Fruit fly (Drosophila melanogaster) whole organism, embryonic: ENCODE results near the gene CRAT.

Experiments
- CG10366 ChIP-seq: fragments of 200-800 bp; sonication (Bioruptor generic); IDR thresholded peaks from 2 replicates; pipeline ENCODE4 v1.3.6; 2022; ENCODE audit warnings: missing biosample characterization, missing genetic modification characterization
- CG10431 ChIP-seq: fragments of 200-800 bp; sonication (Bioruptor generic); optimal IDR thresholded peaks from 3 replicates; lab custom pipeline; 2018; ENCODE audit warnings: missing biosample characterization, mild to moderate bottlenecking, missing genetic modification characterization
- CG11085 ChIP-seq: fragments of 200-800 bp; sonication (Bioruptor generic); IDR thresholded peaks from 2 replicates; pipeline ENCODE4 v1.3.6; 2022; ENCODE audit warnings: missing biosample characterization, missing genetic modification characterization
- CG11504 ChIP-seq: fragments of 200-800 bp; sonication (Bioruptor generic); optimal IDR thresholded peaks from 3 replicates; lab custom pipeline; 2019; ENCODE audit warnings: missing biosample characterization, mild to moderate bottlenecking, missing genetic modification characterization, moderate library complexity
- CG11695 ChIP-seq: fragments of 200-800 bp; sonication (Bioruptor generic); IDR thresholded peaks from 3 replicates; pipeline ENCODE4 v1.3.6; 2022; ENCODE audit warnings: missing biosample characterization, missing genetic modification characterization
- CG11696 ChIP-seq: fragments of 200-800 bp; sonication (Bioruptor generic); IDR thresholded peaks from 2 replicates; pipeline ENCODE4 v1.3.6; 2022; ENCODE audit warnings: missing biosample characterization, missing genetic modification characterization
- CG14965 ChIP-seq: fragments of 200-800 bp; sonication (Bioruptor generic); optimal IDR thresholded peaks from 2 replicates; lab custom pipeline; 2016; ENCODE audit warnings: missing biosample characterization, missing genetic modification characterization, borderline replicate concordance
- CG15479 ChIP-seq: fragments of 200-800 bp; sonication (Bioruptor generic); optimal IDR thresholded peaks from 3 replicates; lab custom pipeline; 2019; ENCODE audit warnings: missing biosample characterization, mild to moderate bottlenecking, missing genetic modification characterization, moderate library complexity
- CG1792 ChIP-seq: fragments of 200-800 bp; sonication (Bioruptor generic); optimal IDR thresholded peaks from 2 replicates; lab custom pipeline; 2016; ENCODE audit warnings: missing biosample characterization, missing genetic modification characterization
- CG18011 ChIP-seq: fragments of 200-800 bp; sonication (Bioruptor generic); optimal IDR thresholded peaks from 2 replicates; lab custom pipeline; 2017; ENCODE audit warnings: missing biosample characterization, missing genetic modification characterization, mild to moderate bottlenecking, moderate library complexity, missing genotype
- CG30020 ChIP-seq: fragments of 200-800 bp; optimal IDR thresholded peaks from 2 replicates; lab custom pipeline; 2019; ENCODE audit warnings: missing biosample characterization, mild to moderate bottlenecking, missing genetic modification characterization, moderate library complexity
- CG31224 ChIP-seq: fragments of 200-800 bp; sonication (Bioruptor generic); IDR thresholded peaks from 2 replicates; pipeline ENCODE4 v1.3.6; 2022; ENCODE audit warnings: missing biosample characterization, missing genetic modification characterization
- CG3407 ChIP-seq: fragments of 200-800 bp; sonication (Bioruptor generic); optimal IDR thresholded peaks from 2 replicates; lab custom pipeline; 2018; ENCODE audit warnings: missing biosample characterization, mild to moderate bottlenecking, missing genetic modification characterization
- CG34376 ChIP-seq: fragments of 200-800 bp; sonication (Bioruptor generic); optimal IDR thresholded peaks from 2 replicates; lab custom pipeline; 2018; ENCODE audit warnings: missing biosample characterization, mild to moderate bottlenecking, missing genetic modification characterization
- CG3838 ChIP-seq: fragments of 200-800 bp; sonication (Bioruptor generic); optimal IDR thresholded peaks from 3 replicates; lab custom pipeline; 2016; ENCODE audit warnings: missing biosample characterization, missing genetic modification characterization
- CG4360 ChIP-seq: fragments of 200-800 bp; sonication (Bioruptor generic); IDR thresholded peaks from 2 replicates; pipeline ENCODE4 v1.3.6; 2022; ENCODE audit warnings: missing biosample characterization, missing genetic modification characterization
- CG43689 ChIP-seq: fragments of 200-800 bp; sonication (Bioruptor generic); IDR thresholded peaks from 2 replicates; pipeline ENCODE4 v1.3.6; 2022; ENCODE audit warnings: missing biosample characterization, missing genetic modification characterization
- CG4424 ChIP-seq: fragments of 200-800 bp; sonication (Bioruptor generic); optimal IDR thresholded peaks from 3 replicates; lab custom pipeline; 2016; ENCODE audit warnings: missing biosample characterization, missing genetic modification characterization
- CG4730 ChIP-seq: fragments of 200-800 bp; sonication (Bioruptor generic); IDR thresholded peaks from 2 replicates; pipeline ENCODE4 v1.3.6; 2022; ENCODE audit warnings: missing biosample characterization, missing genetic modification characterization
- CG4820 ChIP-seq: fragments of 200-800 bp; sonication (Bioruptor generic); optimal IDR thresholded peaks from 3 replicates; lab custom pipeline; 2016; ENCODE audit warnings: missing biosample characterization, missing genetic modification characterization
- CG7372 ChIP-seq: fragments of 200-800 bp; sonication (Bioruptor generic); IDR thresholded peaks from 2 replicates; pipeline ENCODE4 v1.3.6; 2022; ENCODE audit warnings: missing biosample characterization, missing genetic modification characterization
- CG7745 ChIP-seq: fragments of 200-800 bp; sonication (Bioruptor generic); optimal IDR thresholded peaks from 2 replicates; lab custom pipeline; 2018; ENCODE audit warnings: missing biosample characterization, mild to moderate bottlenecking, missing genetic modification characterization, moderate library complexity
- CG7928 ChIP-seq: fragments of 200-800 bp; sonication (Bioruptor generic); optimal IDR thresholded peaks from 2 replicates; lab custom pipeline; 2017; ENCODE audit warnings: missing biosample characterization, mild to moderate bottlenecking, missing genetic modification characterization
- CG7987 ChIP-seq: fragments of 200-800 bp; sonication (Bioruptor generic); optimal IDR thresholded peaks from 2 replicates; lab custom pipeline; 2018; ENCODE audit warnings: missing biosample characterization, mild to moderate bottlenecking, missing genetic modification characterization, moderate library complexity
- HmgZ ChIP-seq: fragments of 200-800 bp; sonication (Bioruptor generic); optimal IDR thresholded peaks from 2 replicates; lab custom pipeline; 2018; ENCODE audit warnings: missing biosample characterization, mild to moderate bottlenecking, missing genetic modification characterization
- Hr3 ChIP-seq: fragments of 200-800 bp; sonication (Bioruptor generic); optimal IDR thresholded peaks from 3 replicates; lab custom pipeline; 2016; ENCODE audit warnings: missing biosample characterization, missing genetic modification characterization
- Hr51 ChIP-seq, 2 experiments: fragments of 200-800 bp; sonication (Bioruptor generic); optimal IDR thresholded peaks; 2 replicates in 1 of 2; 3 replicates in 1 of 2; lab custom pipeline; 2016 to 2018; ENCODE audit warnings: missing biosample characterization in 2 of 2, missing genetic modification characterization in 2 of 2, mild to moderate bottlenecking in 1 of 2, moderate library complexity in 1 of 2
- Kr ChIP-seq: fragments of 200-800 bp; sonication (Bioruptor generic); optimal IDR thresholded peaks from 2 replicates; lab custom pipeline; 2017; ENCODE audit warnings: missing biosample characterization, mild to moderate bottlenecking, missing genetic modification characterization
- Mrtf ChIP-seq: fragments of 200-800 bp; sonication (Bioruptor generic); IDR thresholded peaks from 3 replicates; pipeline ENCODE4 v1.3.6; 2022; ENCODE audit warnings: missing biosample characterization, missing genetic modification characterization
- Nf-YA ChIP-seq: fragments of 200-800 bp; sonication (Bioruptor generic); IDR thresholded peaks from 2 replicates; pipeline ENCODE4 v1.3.6; 2022; ENCODE audit warnings: missing biosample characterization, missing genetic modification characterization
- Ptx1 ChIP-seq: fragments of 200-800 bp; sonication (Bioruptor generic); IDR thresholded peaks from 2 replicates; pipeline ENCODE4 v1.3.6; 2022; ENCODE audit warnings: missing biosample characterization, missing genetic modification characterization
- Scr ChIP-seq: fragments of 200-800 bp; sonication (Bioruptor generic); IDR thresholded peaks from 2 replicates; pipeline ENCODE4 v1.3.6; 2022; ENCODE audit warnings: missing biosample characterization, missing genetic modification characterization; ENCODE audit not compliant: partially characterized antibody
- Taf1 ChIP-seq: fragments of 200-800 bp; sonication (Bioruptor generic); IDR thresholded peaks from 2 replicates; pipeline ENCODE4 v1.3.6; 2022; ENCODE audit warnings: missing biosample characterization, missing genetic modification characterization
- Tbp ChIP-seq: fragments of >200 bp; optimal IDR thresholded peaks from 2 replicates; lab custom pipeline; 2018; ENCODE audit warnings: missing biosample characterization, missing genetic modification characterization
- YL-1 ChIP-seq: fragments of 200-800 bp; sonication (Bioruptor generic); optimal IDR thresholded peaks from 3 replicates; lab custom pipeline; 2017; ENCODE audit warnings: missing biosample characterization, mild to moderate bottlenecking, missing genetic modification characterization
- ash1 ChIP-seq: fragments of 200-800 bp; sonication (Bioruptor generic); optimal IDR thresholded peaks from 2 replicates; lab custom pipeline; 2018; ENCODE audit warnings: missing biosample characterization, mild to moderate bottlenecking, missing genetic modification characterization
- bab2 ChIP-seq: fragments of 200-800 bp; sonication (Bioruptor generic); optimal IDR thresholded peaks from 2 replicates; lab custom pipeline; 2016; ENCODE audit warnings: missing biosample characterization, missing genetic modification characterization
- cato ChIP-seq: fragments of 200-800 bp; sonication (Bioruptor generic); optimal IDR thresholded peaks from 2 replicates; lab custom pipeline; 2016; ENCODE audit warnings: missing biosample characterization, missing genetic modification characterization, borderline replicate concordance
- croc ChIP-seq: fragments of 200-800 bp; sonication (Bioruptor generic); conservative IDR thresholded peaks from 3 replicates; pipeline ENCODE4 v1.3.6; 2022; ENCODE audit warnings: missing biosample characterization, missing genetic modification characterization
- fd102C ChIP-seq: fragments of 200-800 bp; sonication (Bioruptor generic); optimal IDR thresholded peaks from 2 replicates; lab custom pipeline; 2018; ENCODE audit warnings: missing biosample characterization, mild to moderate bottlenecking, missing genetic modification characterization, moderate library complexity
- gce ChIP-seq: fragments of 200-800 bp; sonication (Bioruptor generic); IDR thresholded peaks from 3 replicates; pipeline ENCODE4 v1.3.6; 2022; ENCODE audit warnings: missing biosample characterization, missing genetic modification characterization
- gcm ChIP-seq: fragments of 200-800 bp; sonication (Bioruptor generic); optimal IDR thresholded peaks from 2 replicates; lab custom pipeline; 2019; ENCODE audit warnings: missing biosample characterization, mild to moderate bottlenecking, missing genetic modification characterization, moderate library complexity
- gfzf ChIP-seq: fragments of 200-800 bp; sonication (Bioruptor generic); optimal IDR thresholded peaks from 2 replicates; lab custom pipeline; 2016; ENCODE audit warnings: missing biosample characterization, mild to moderate bottlenecking, missing genetic modification characterization, moderate library complexity
- lbe ChIP-seq: fragments of 200-800 bp; sonication (Bioruptor generic); optimal IDR thresholded peaks from 2 replicates; lab custom pipeline; 2016; ENCODE audit warnings: missing biosample characterization, mild to moderate bottlenecking, missing genetic modification characterization
- nau ChIP-seq: fragments of 200-800 bp; sonication (Bioruptor generic); optimal IDR thresholded peaks from 3 replicates; lab custom pipeline; 2017; ENCODE audit warnings: missing biosample characterization, mild to moderate bottlenecking, missing genetic modification characterization, missing genetic modification reagents
- nmo ChIP-seq: fragments of 200-800 bp; sonication (Bioruptor generic); optimal IDR thresholded peaks from 2 replicates; lab custom pipeline; 2018; ENCODE audit warnings: missing biosample characterization, mild to moderate bottlenecking, missing genetic modification characterization, moderate library complexity
- pfk ChIP-seq: fragments of 200-800 bp; sonication (Bioruptor generic); optimal IDR thresholded peaks from 2 replicates; lab custom pipeline; 2018; ENCODE audit warnings: missing biosample characterization, mild to moderate bottlenecking, missing genetic modification characterization, moderate library complexity
- slp2 ChIP-seq: fragments of 200-800 bp; sonication (Bioruptor generic); optimal IDR thresholded peaks from 2 replicates; lab custom pipeline; 2016; ENCODE audit warnings: missing biosample characterization, missing genetic modification characterization
- sob ChIP-seq: fragments of 200-800 bp; sonication (Bioruptor generic); IDR thresholded peaks from 2 replicates; pipeline ENCODE4 v1.3.6; 2022; ENCODE audit warnings: missing biosample characterization, missing genetic modification characterization
- stwl ChIP-seq: fragments of 200-800 bp; sonication (Bioruptor generic); optimal IDR thresholded peaks from 3 replicates; lab custom pipeline; 2018; ENCODE audit warnings: missing biosample characterization, mild to moderate bottlenecking, missing genetic modification characterization, moderate library complexity
- wek ChIP-seq: fragments of 200-800 bp; sonication (Bioruptor generic); optimal IDR thresholded peaks from 3 replicates; lab custom pipeline; 2018; ENCODE audit warnings: missing biosample characterization, mild to moderate bottlenecking, missing genetic modification characterization, moderate library complexity

The CRAT gene

DNA sequence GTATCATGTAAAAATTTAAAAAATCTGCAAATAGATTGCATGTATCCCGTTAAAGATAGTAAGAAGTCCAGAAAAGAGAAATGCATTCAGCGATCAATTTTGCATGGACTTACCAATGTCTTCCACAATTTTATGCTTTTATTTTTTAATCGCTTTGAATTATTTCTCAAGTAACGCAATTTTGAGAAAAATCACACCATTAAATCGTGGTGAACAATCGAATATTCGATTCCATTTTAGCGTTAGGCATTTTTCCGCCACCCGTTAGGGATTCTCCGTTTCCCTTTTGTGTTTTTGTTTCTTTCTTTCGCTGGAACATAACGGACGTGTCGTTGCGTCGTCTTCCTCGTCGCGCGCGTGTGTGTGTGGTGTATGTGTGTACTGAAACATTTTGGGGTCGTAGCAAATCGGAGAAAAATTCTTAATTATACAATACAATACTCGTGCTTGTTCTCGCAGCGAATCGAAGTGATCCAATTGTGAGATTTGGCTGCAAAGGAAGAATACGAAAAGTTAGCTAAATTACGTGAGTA lies 30.8 kb upstream of the CRAT start, which contains the start of gene gpp (continued):
- TF ChIP-seq CG7987 = peak; percentile 50
- no peak for TF ChIP-seq CG7372 (GFP tag; lab: Robert Waterston, UW)
- no peak for TF ChIP-seq CG11696 (GFP tag; lab: Robert Waterston, UW)
- TF ChIP-seq CG1792 = no peak
- TF ChIP-seq Ptx1 (GFP tag; lab: Robert Waterston, UW) = no peak
- TF ChIP-seq Taf1 (GFP tag; lab: Robert Waterston, UW) = no peak
- peak; percentile 2 for TF ChIP-seq pfk (GFP tag; lab: Kevin White, UChicago)
- TF ChIP-seq cato (GFP tag; lab: Kevin White, UChicago) = no peak
- TF ChIP-seq Scr (GFP tag; lab: Robert Waterston, UW) = no peak
- TF ChIP-seq YL-1 (GFP tag; lab: Kevin White, UChicago) = no peak
- no peak for TF ChIP-seq CG4424 (GFP tag; lab: Kevin White, UChicago)
- no peak for TF ChIP-seq slp2 (GFP tag; lab: Kevin White, UChicago)
- peak; percentile 0 for TF ChIP-seq CG11504 (tag; lab: Kevin White, UChicago)
- no peak for TF ChIP-seq CG14965
- no peak for TF ChIP-seq CG4360
- peak; percentile 5 for TF ChIP-seq CG7745 (tag; lab: Kevin White, UChicago)
- TF ChIP-seq gfzf (GFP tag; lab: Kevin White, UChicago) = peak; percentile 97
- no peak for TF ChIP-seq lbe (GFP tag; lab: Kevin White, UChicago)
- TF ChIP-seq CG43689 (GFP tag; lab: Robert Waterston, UW) = no peak
- no peak for TF ChIP-seq gce (GFP tag; lab: Robert Waterston, UW)
- TF ChIP-seq CG30020 = peak; percentile 0
- TF ChIP-seq Hr51 (GFP tag; optimal IDR thresholded peaks at IDR 0.05; lab: Kevin White, UChicago) = no peak
- no peak for TF ChIP-seq CG11085 (GFP tag; lab: Robert Waterston, UW)
- TF ChIP-seq wek (GFP tag; lab: Kevin White, UChicago) = no peak
- TF ChIP-seq CG3838 = no peak
- no peak for TF ChIP-seq CG18011 (GFP tag; lab: Kevin White, UChicago)
- TF ChIP-seq CG4730 (GFP tag; lab: Robert Waterston, UW) = no peak
- TF ChIP-seq CG10366 (GFP tag; lab: Robert Waterston, UW) = no peak
- peak; percentile 11 for TF ChIP-seq CG15479 (GFP tag; lab: Kevin White, UChicago)
- no peak for TF ChIP-seq bab2 (GFP tag; lab: Kevin White, UChicago)
- TF ChIP-seq Kr (GFP tag; lab: Kevin White, UChicago) = peak; percentile 19
- no peak for TF ChIP-seq fd102C (GFP tag; lab: Kevin White, UChicago)
- no peak for TF ChIP-seq Hr3 (GFP tag; lab: Kevin White, UChicago)
- TF ChIP-seq croc (GFP tag; lab: Robert Waterston, UW) = no peak
- no peak for TF ChIP-seq Tbp (GFP tag; lab: Kevin White, UChicago)
- TF ChIP-seq Nf-YA = no peak
- TF ChIP-seq HmgZ = peak; percentile 32
- no peak for TF ChIP-seq CG11695
- no peak for TF ChIP-seq stwl (tag; lab: Kevin White, UChicago)
- TF ChIP-seq CG34376 (GFP tag; lab: Kevin White, UChicago) = peak; percentile 39
- TF ChIP-seq ash1 (GFP tag; lab: Kevin White, UChicago) = peak; percentile 20
- TF ChIP-seq CG10431 (GFP tag; lab: Kevin White, UChicago) = no peak
- peak; percentile 28 for TF ChIP-seq CG3407 (GFP tag; lab: Kevin White, UChicago)
- no peak for TF ChIP-seq CG31224
- TF ChIP-seq Mrtf (GFP tag; lab: Robert Waterston, UW) = no peak
- peak; percentile 5 for TF ChIP-seq CG7928 (GFP tag; lab: Kevin White, UChicago)
- no peak for TF ChIP-seq gcm (GFP tag; lab: Kevin White, UChicago)
- no peak for TF ChIP-seq sob (GFP tag; lab: Robert Waterston, UW)
- peak; percentile 31 for TF ChIP-seq nmo (GFP tag; lab: Kevin White, UChicago)
- no peak for TF ChIP-seq CG4820 (GFP tag; lab: Kevin White, UChicago)
- peak; percentile 21 for TF ChIP-seq nau
